Worm (Caenorhabditis elegans) whole organism, young adult: ENCODE data around the gene H03A11.13.

ENCODE experiments used
- B0019.2 ChIP-seq: fragments of 200-800 bp; sonication (Bioruptor generic); conservative IDR thresholded peaks from 2 replicates; pipeline ENCODE4 v1.3.6; 2022; ENCODE audit warnings: missing genetic modification reagents, missing genetic modification characterization, missing compliant biosample characterization
- F55B11.4 ChIP-seq: sonication (generic microtip); optimal IDR thresholded peaks from 2 replicates; lab custom pipeline; 2016; ENCODE audit warnings: missing compliant biosample characterization, missing genetic modification characterization, borderline replicate concordance; ENCODE audit not compliant: insufficient read depth
- atf-7 ChIP-seq: sonication (generic microtip); optimal IDR thresholded peaks from 2 replicates; lab custom pipeline; 2017; ENCODE audit warnings: mild to moderate bottlenecking, missing genetic modification characterization, missing compliant biosample characterization
- ceh-27 ChIP-seq: fragments of 200-800 bp; sonication (Bioruptor generic); optimal IDR thresholded peaks from 2 replicates; lab custom pipeline; 2018; ENCODE audit warnings: mild to moderate bottlenecking, missing genetic modification characterization, moderate library complexity, missing compliant biosample characterization
- ceh-79 ChIP-seq: sonication (generic microtip); optimal IDR thresholded peaks from 2 replicates; lab custom pipeline; 2017; ENCODE audit warnings: mild to moderate bottlenecking, missing genetic modification characterization, missing compliant biosample characterization
- gei-17 ChIP-seq: fragments of 200-800 bp; sonication (Bioruptor generic); optimal IDR thresholded peaks from 2 replicates; lab custom pipeline; 2018; ENCODE audit warnings: mild to moderate bottlenecking, missing genetic modification characterization, missing compliant biosample characterization
- let-526 ChIP-seq: fragments of 200-800 bp; sonication (Bioruptor generic); IDR thresholded peaks from 2 replicates; pipeline ENCODE4 v1.3.6; 2022; ENCODE audit warnings: missing genetic modification reagents, missing genetic modification characterization, missing compliant biosample characterization
- let-607 ChIP-seq, 2 experiments: fragments of 200-800 bp in 1 of 2; sonication (Bioruptor generic) in 1 of 2; sonication (generic microtip) in 1 of 2; optimal IDR thresholded peaks; 2 replicates each; lab custom pipeline; 2016 to 2018; ENCODE audit warnings: mild to moderate bottlenecking in 2 of 2, missing compliant biosample characterization in 2 of 2, missing genetic modification characterization in 2 of 2, moderate library complexity in 2 of 2, missing genotype in 1 of 2
- lsy-27 ChIP-seq: sonication (generic microtip); optimal IDR thresholded peaks from 2 replicates; lab custom pipeline; 2017; ENCODE audit warnings: missing genetic modification characterization, mild to moderate bottlenecking, missing compliant biosample characterization, antibody characterized with exemption, missing genotype, borderline replicate concordance; ENCODE audit not compliant: insufficient read depth
- mel-28 ChIP-seq: sonication (generic microtip); optimal IDR thresholded peaks from 2 replicates; lab custom pipeline; 2016; ENCODE audit warnings: borderline replicate concordance, mild to moderate bottlenecking, missing genetic modification characterization, missing compliant biosample characterization
- nfya-2 ChIP-seq: fragments of 200-800 bp; sonication (Bioruptor generic); IDR thresholded peaks from 2 replicates; pipeline ENCODE4 v1.3.6; 2022; ENCODE audit warnings: missing genetic modification reagents, missing genetic modification characterization, missing compliant biosample characterization
- nhr-120 ChIP-seq: fragments of 200-800 bp; sonication (Bioruptor generic); IDR thresholded peaks from 2 replicates; pipeline ENCODE4 v1.3.6; 2022; ENCODE audit warnings: missing genetic modification characterization, missing compliant biosample characterization
- nhr-179 ChIP-seq: sonication (generic microtip); optimal IDR thresholded peaks from 2 replicates; lab custom pipeline; 2016; ENCODE audit warnings: mild to moderate bottlenecking, missing genetic modification characterization, missing compliant biosample characterization
- nhr-80 ChIP-seq: sonication (generic microtip); optimal IDR thresholded peaks from 2 replicates; lab custom pipeline; 2016; ENCODE audit warnings: missing genetic modification characterization, missing compliant biosample characterization
- sdz-38 ChIP-seq: sonication (generic microtip); optimal IDR thresholded peaks from 2 replicates; lab custom pipeline; 2016; ENCODE audit warnings: missing genotype, missing genetic modification characterization, missing compliant biosample characterization
- tbp1 ChIP-seq: fragments of 200-800 bp; sonication (Bioruptor generic); optimal IDR thresholded peaks from 2 replicates; lab custom pipeline; 2018; ENCODE audit warnings: mild to moderate bottlenecking, missing genetic modification characterization, missing compliant biosample characterization
- zfh-2 ChIP-seq: fragments of 200-800 bp; sonication (Bioruptor generic); conservative IDR thresholded peaks from 2 replicates; pipeline ENCODE4 v1.3.6; 2022; ENCODE audit warnings: missing genetic modification reagents, missing genetic modification characterization, missing compliant biosample characterization

H03A11.13 gene

DNA sequence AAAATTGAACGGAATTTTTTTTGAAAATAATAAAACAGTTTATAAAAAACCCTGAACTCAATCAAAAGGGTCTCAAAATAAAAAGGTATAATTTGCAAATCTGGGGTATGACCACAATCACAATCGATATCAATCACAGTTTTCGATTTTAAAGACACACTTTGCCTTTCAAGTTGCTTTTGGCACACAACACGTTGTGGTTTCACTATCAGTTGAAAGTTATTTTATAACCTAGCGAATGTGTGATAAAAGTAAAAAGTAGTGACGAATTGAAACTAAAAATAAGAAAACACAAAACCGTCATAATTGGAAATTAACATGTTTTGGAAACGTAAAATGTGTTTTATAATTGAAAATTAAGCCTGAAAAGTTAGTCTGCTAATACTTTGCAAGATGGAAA is 45.3 kb downstream of the H03A11.13 start:
- TF ChIP-seq nhr-80 (tag; lab: Kevin White, UChicago) (peak; percentile 80), nhr-120 (GFP tag; lab: Robert Waterston, UW) (no peak)

DNA sequence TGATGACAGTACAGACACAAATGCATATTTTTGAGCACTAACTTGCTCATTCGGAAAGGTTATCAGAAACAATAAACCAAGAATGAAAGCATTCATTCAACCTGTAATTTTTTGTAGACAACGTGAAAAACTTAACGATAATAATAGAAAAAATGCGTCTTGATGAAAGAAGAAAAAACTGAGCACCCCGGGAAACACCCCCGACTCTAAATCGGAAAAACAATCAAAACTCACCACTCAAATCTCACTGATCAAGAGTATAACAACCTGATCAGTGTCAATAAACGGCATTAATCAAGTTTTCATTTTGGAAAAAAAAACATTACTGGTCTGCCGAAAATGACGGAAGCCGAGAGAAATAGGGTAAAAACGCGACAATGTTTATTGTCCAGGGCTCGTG is 46.9 kb downstream of the H03A11.13 start, which contains the start of gene T10B10.8:
T10B10.8 (minus strand) TSS at position 101 of the 400 bp plus-strand sequence.
- no peak for TF ChIP-seq ceh-27 (GFP tag; lab: Kevin White, UChicago)
- TF ChIP-seq sdz-38 (tag; lab: Kevin White, UChicago): no peak
- no peak for TF ChIP-seq atf-7 (tag; lab: Kevin White, UChicago)
- no peak for TF ChIP-seq tbp1 (GFP tag; lab: Kevin White, UChicago)
- TF ChIP-seq zfh-2 (GFP tag; lab: Robert Waterston, UW): no peak
- no peak for TF ChIP-seq nfya-2 (GFP tag; lab: Robert Waterston, UW)
- TF ChIP-seq nhr-179: no peak
- TF ChIP-seq lsy-27 (tag; lab: Kevin White, UChicago): no peak
- no peak for TF ChIP-seq let-526 (GFP tag; lab: Robert Waterston, UW)

DNA sequence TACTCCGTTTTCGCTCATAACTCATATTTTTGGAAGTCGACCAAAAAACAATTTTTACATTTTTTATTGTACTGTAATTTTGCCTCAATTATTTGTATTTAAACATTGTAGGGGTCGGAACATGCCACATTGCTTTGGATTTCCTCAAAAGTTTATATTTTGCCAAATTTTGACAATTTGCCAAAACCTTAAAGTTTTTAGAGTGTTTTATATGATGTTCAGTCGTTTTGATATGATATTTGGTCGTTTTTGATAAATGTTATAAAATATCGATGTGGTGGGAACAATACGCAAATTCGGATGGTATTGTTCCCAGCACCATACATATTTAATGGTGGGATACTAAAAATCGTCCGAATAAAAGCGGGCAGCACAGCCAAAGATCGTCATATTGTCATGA is 48.9 kb downstream of the H03A11.13 start, which contains the start of gene T10B10.9:
T10B10.9 (plus strand) TSS at position 301 of the 400 bp plus-strand sequence.
- TF ChIP-seq F55B11.4 (tag; lab: Kevin White, UChicago) (no peak), let-607 (tag; optimal IDR thresholded peaks at IDR 0.05; lab: Kevin White, UChicago) (no peak), ceh-79 (tag; lab: Kevin White, UChicago) (no peak), mel-28 (tag; lab: Kevin White, UChicago) (no peak), gei-17 (GFP tag; lab: Kevin White, UChicago) (no peak), B0019.2 (GFP tag; lab: Robert Waterston, UW) (no peak)
- TF ChIP-seq, all 124 proteins: peak for 0
